Worm (Caenorhabditis elegans) whole organism, L1 larva: ENCODE data around the gene ins-1.

Experiments used
- C04F5.9 ChIP-seq: sonication (generic microtip); optimal IDR thresholded peaks from 2 replicates; lab custom pipeline; 2016; ENCODE audit warnings: missing genetic modification characterization, missing compliant biosample characterization
- C16A3.4 ChIP-seq: fragments of 150-350 bp; optimal IDR thresholded peaks from 2 replicates; lab custom pipeline; 2014; ENCODE audit warnings: missing biosample characterization, missing genetic modification characterization
- F16B12.6 ChIP-seq: fragments of 150-350 bp; optimal IDR thresholded peaks from 2 replicates; lab custom pipeline; 2014; ENCODE audit warnings: missing biosample characterization, missing genetic modification characterization
- aha-1 ChIP-seq: fragments of 150-350 bp; optimal IDR thresholded peaks from 2 replicates; lab custom pipeline; 2014; ENCODE audit warnings: missing biosample characterization, missing genetic modification characterization
- alr-1 ChIP-seq: fragments of 200-800 bp; sonication (Bioruptor generic); optimal IDR thresholded peaks from 2 replicates; lab custom pipeline; 2018; ENCODE audit warnings: borderline replicate concordance, mild to moderate bottlenecking, missing genetic modification characterization, missing compliant biosample characterization
- aly-2 ChIP-seq: fragments of 150-350 bp; optimal IDR thresholded peaks from 2 replicates; lab custom pipeline; 2014; ENCODE audit warnings: missing biosample characterization, missing genetic modification characterization
- ama-1 ChIP-seq: fragments of 150-350 bp; optimal IDR thresholded peaks from 2 replicates; lab custom pipeline; 2014
- blmp-1 ChIP-seq: fragments of 150-350 bp; optimal IDR thresholded peaks from 2 replicates; lab custom pipeline; 2014; ENCODE audit warnings: missing biosample characterization, missing genetic modification characterization
- ces-1 ChIP-seq: fragments of 150-350 bp; optimal IDR thresholded peaks from 2 replicates; lab custom pipeline; 2014; ENCODE audit warnings: missing biosample characterization, missing genetic modification reagents, missing genetic modification characterization
- dpl-1 ChIP-seq, 3 experiments: fragments of 150-350 bp in 2 of 3; sonication (generic microtip) in 1 of 3; optimal IDR thresholded peaks; 2 replicates each; lab custom pipeline; 2014 to 2017; ENCODE audit warnings: missing biosample characterization in 3 of 3, missing genetic modification characterization in 3 of 3, missing genetic modification reagents in 3 of 3
- efl-1 ChIP-seq, 4 experiments: fragments of 150-350 bp; optimal IDR thresholded peaks in 3 of 4; peaks in 1 of 4; 1 replicate in 1 of 4; 2 replicates in 3 of 4; lab custom pipeline; 2014; ENCODE audit warnings: missing biosample characterization in 2 of 4, missing genetic modification characterization in 2 of 4, missing genetic modification reagents in 2 of 4
- egl-13 ChIP-seq: sonication (generic microtip); optimal IDR thresholded peaks from 2 replicates; lab custom pipeline; 2016; ENCODE audit warnings: missing genotype, missing genetic modification reagents, missing genetic modification characterization, missing compliant biosample characterization
- elt-2 ChIP-seq: sonication (generic microtip); optimal IDR thresholded peaks from 2 replicates; lab custom pipeline; 2016; ENCODE audit warnings: missing genetic modification characterization, mild to moderate bottlenecking, inconsistent platforms, missing compliant biosample characterization, missing genetic modification reagents
- elt-3 ChIP-seq, 6 experiments: fragments of 150-350 bp in 1 of 6; sonication (generic microtip); optimal IDR thresholded peaks; 2 replicates each; lab custom pipeline; 2017 to 2018; ENCODE audit warnings: missing biosample characterization in 6 of 6, missing genetic modification characterization in 6 of 6, inconsistent platforms in 1 of 6
- hpl-2 ChIP-seq: fragments of 150-350 bp; optimal IDR thresholded peaks from 2 replicates; lab custom pipeline; 2014; ENCODE audit warnings: missing biosample characterization, missing genetic modification reagents, missing genetic modification characterization
- irx-1 ChIP-seq: sonication (generic microtip); optimal IDR thresholded peaks from 2 replicates; lab custom pipeline; 2016; ENCODE audit warnings: missing genetic modification characterization, missing compliant biosample characterization
- jun-1 ChIP-seq: fragments of 150-350 bp; optimal IDR thresholded peaks from 2 replicates; lab custom pipeline; 2014; ENCODE audit warnings: missing biosample characterization, missing genetic modification reagents, missing genetic modification characterization
- lin-14 ChIP-seq: fragments of 200-800 bp; sonication (Bioruptor generic); optimal IDR thresholded peaks from 2 replicates; lab custom pipeline; 2018; ENCODE audit warnings: mild to moderate bottlenecking, missing genetic modification characterization, moderate library complexity, missing compliant biosample characterization
- lir-3 ChIP-seq: sonication (generic microtip); optimal IDR thresholded peaks from 2 replicates; lab custom pipeline; 2016; ENCODE audit warnings: mild to moderate bottlenecking, missing genetic modification characterization, moderate library complexity, missing compliant biosample characterization; ENCODE audit not compliant: poor library complexity
- mdl-1 ChIP-seq, 2 experiments: fragments of 150-350 bp; optimal IDR thresholded peaks; 2 replicates each; lab custom pipeline; 2014 to 2017; ENCODE audit warnings: missing biosample characterization in 2 of 2, missing genetic modification characterization in 2 of 2, inconsistent platforms in 1 of 2
- nhr-11 ChIP-seq: fragments of 150-350 bp; optimal IDR thresholded peaks from 2 replicates; lab custom pipeline; 2014; ENCODE audit warnings: missing biosample characterization, missing genetic modification characterization
- nhr-12 ChIP-seq: sonication (generic microtip); optimal IDR thresholded peaks from 2 replicates; lab custom pipeline; 2017; ENCODE audit warnings: missing biosample characterization, missing genetic modification characterization
- nhr-20 ChIP-seq: sonication (generic microtip); optimal IDR thresholded peaks from 2 replicates; lab custom pipeline; 2016; ENCODE audit warnings: mild to moderate bottlenecking, missing genetic modification characterization, missing compliant biosample characterization
- nhr-28 ChIP-seq: fragments of 150-350 bp; optimal IDR thresholded peaks from 2 replicates; lab custom pipeline; 2014; ENCODE audit warnings: missing biosample characterization, missing genetic modification characterization
- nhr-71 ChIP-seq: sonication (generic microtip); optimal IDR thresholded peaks from 2 replicates; lab custom pipeline; 2016; ENCODE audit warnings: mild to moderate bottlenecking, missing genetic modification characterization, moderate library complexity, missing compliant biosample characterization
- nhr-85 ChIP-seq: sonication (generic microtip); peaks from one replicate; lab custom pipeline; 2016; ENCODE audit warnings: missing genetic modification characterization, inconsistent platforms, missing compliant biosample characterization
- pag-3 ChIP-seq: sonication (generic microtip); optimal IDR thresholded peaks from 2 replicates; lab custom pipeline; 2017; ENCODE audit warnings: missing genetic modification characterization, mild to moderate bottlenecking, missing compliant biosample characterization, antibody characterized with exemption, borderline replicate concordance; ENCODE audit not compliant: insufficient read depth
- pax-3 ChIP-seq: fragments of 200-800 bp; sonication (Bioruptor generic); optimal IDR thresholded peaks from 2 replicates; lab custom pipeline; 2018; ENCODE audit warnings: mild to moderate bottlenecking, missing genetic modification characterization, moderate library complexity, missing compliant biosample characterization
- pqm-1 ChIP-seq: sonication (generic microtip); optimal IDR thresholded peaks from 3 replicates; lab custom pipeline; 2017; ENCODE audit warnings: missing biosample characterization, missing genetic modification characterization
- swsn-7 ChIP-seq: sonication (generic microtip); optimal IDR thresholded peaks from 2 replicates; lab custom pipeline; 2016; ENCODE audit warnings: missing genetic modification characterization, missing compliant biosample characterization
- tlp-1 ChIP-seq: fragments of 150-350 bp; optimal IDR thresholded peaks from 2 replicates; lab custom pipeline; 2014; ENCODE audit warnings: missing biosample characterization, missing genetic modification characterization
- unc-62 ChIP-seq: fragments of 150-350 bp; optimal IDR thresholded peaks from 2 replicates; lab custom pipeline; 2014; ENCODE audit warnings: missing biosample characterization, missing genetic modification reagents, missing genetic modification characterization
- unc-86 ChIP-seq: sonication (generic microtip); optimal IDR thresholded peaks from 2 replicates; lab custom pipeline; 2016; ENCODE audit warnings: missing genetic modification characterization, missing compliant biosample characterization
- unc-98 ChIP-seq: fragments of 200-800 bp; sonication (Bioruptor generic); IDR thresholded peaks from 2 replicates; pipeline ENCODE4 v1.3.6; 2022; ENCODE audit warnings: missing genetic modification characterization, missing compliant biosample characterization
- ztf-4 ChIP-seq: fragments of 150-350 bp; optimal IDR thresholded peaks from 2 replicates; lab custom pipeline; 2014; ENCODE audit warnings: missing biosample characterization, missing genetic modification characterization

ins-1 gene

ce11 chrIV:10403193-10404058 lies 33.1 kb upstream of the ins-1 start, which contains the start of gene gpa-7 (continued):
- TF ChIP-seq elt-2 (tag; lab: Kevin White, UChicago) (no peak), aly-2 (tag; lab: Kevin White, UChicago) (no peak), mdl-1 (tag; optimal IDR thresholded peaks at IDR 0.05; lab: Kevin White, UChicago) (peak in 1 of 2 experiments; percentile 49), unc-98 (GFP tag; lab: Robert Waterston, UW) (no peak), nhr-28 (tag; lab: Kevin White, UChicago) (no peak), unc-86 (tag; lab: Kevin White, UChicago) (peak; percentile 84), egl-13 (tag; lab: Kevin White, UChicago) (peak; percentile 86), pqm-1 (no peak), C16A3.4 (no peak), ztf-4 (tag; lab: Kevin White, UChicago) (peak; percentile 41), lir-3 (tag; lab: Kevin White, UChicago) (no peak), unc-62 (no peak)

DNA sequence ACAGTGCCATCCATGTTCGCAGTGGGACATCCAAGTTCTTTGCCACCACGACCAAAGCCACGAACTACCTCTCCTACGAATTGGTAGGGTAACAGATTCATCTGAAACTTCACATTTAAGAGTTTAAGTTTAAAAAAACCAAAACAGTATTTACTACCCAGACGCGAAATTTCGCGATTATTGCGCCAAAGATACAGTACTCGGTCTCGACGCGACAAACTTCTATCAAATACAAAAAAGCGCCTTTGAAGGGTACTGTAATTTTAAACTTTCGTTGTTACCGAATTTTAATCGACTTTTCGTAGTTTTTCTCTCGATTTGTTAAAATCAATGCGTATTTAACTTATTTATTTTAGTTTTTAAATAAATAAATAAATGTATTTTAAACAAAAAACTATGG lies 27.1 kb upstream of the ins-1 start, which contains the start of gene rfk-1:
TSS of gene rfk-1 (minus strand) at position 101 of the 400 bp plus-strand sequence.
- TF ChIP-seq F16B12.6 (tag; lab: Kevin White, UChicago) (no peak), C04F5.9 (tag; lab: Kevin White, UChicago) (no peak), nhr-12 (no peak), aha-1 (no peak), egl-13 (tag; lab: Kevin White, UChicago) (no peak), blmp-1 (tag; lab: Kevin White, UChicago) (no peak), alr-1 (tag; lab: Kevin White, UChicago) (no peak), ces-1 (GFP tag; lab: Kevin White, UChicago) (no peak), irx-1 (no peak), elt-3 (tag; optimal IDR thresholded peaks at IDR 0.05; lab: Kevin White, UChicago) (no peak), nhr-20 (tag; lab: Kevin White, UChicago) (no peak), unc-86 (tag; lab: Kevin White, UChicago) (no peak), jun-1 (tag; lab: Kevin White, UChicago) (no peak), ama-1 (lab: Kevin White, UChicago) (no peak), efl-1 (optimal IDR thresholded peaks at IDR 0.05; lab: Kevin White, UChicago) (no peak), efl-1 (GFP tag; optimal IDR thresholded peaks at IDR 0.05 in 1 of 2; lab: Kevin White, UChicago) (no peak), hpl-2 (no peak), tlp-1 (tag; lab: Kevin White, UChicago) (no peak), swsn-7 (tag; lab: Kevin White, UChicago) (no peak), pag-3 (no peak)

DNA sequence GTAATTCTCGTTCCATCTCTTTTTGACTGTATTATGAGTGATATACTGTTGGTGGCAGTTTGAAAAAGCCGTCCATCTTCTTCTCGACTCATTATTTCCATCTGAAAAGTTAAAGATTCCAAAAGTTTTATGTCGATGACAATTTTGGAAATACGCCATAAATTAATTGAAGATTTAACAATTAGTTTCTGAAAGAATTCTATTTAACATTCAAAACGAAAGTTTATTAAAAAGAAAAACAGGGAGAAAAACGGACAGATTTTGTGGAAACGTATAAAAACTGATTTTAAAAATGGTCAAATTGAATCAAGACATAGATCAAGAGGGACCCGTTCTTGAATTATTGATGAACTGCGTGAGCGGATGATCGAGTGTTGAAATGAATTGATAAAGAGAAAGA lies 22.7 kb upstream of the ins-1 start, which contains the start of gene R10H10.7:
TSS of gene R10H10.7 (minus strand) at position 101 of the 400 bp plus-strand sequence.
- TF ChIP-seq pax-3 (tag; lab: Kevin White, UChicago) (no peak), nhr-85 (tag; lab: Kevin White, UChicago) (peak; percentile 17)

ce11 chrIV:10417781-10418180 lies 18.7 kb upstream of the ins-1 start, which contains the start of gene F13B12.6:
F13B12.6 (minus strand) TSS chrIV:10417881.
- TF ChIP-seq lin-14 (GFP tag; lab: Kevin White, UChicago), result no peak
- TF ChIP-seq pax-3 (tag; lab: Kevin White, UChicago), result no peak
- no peak for TF ChIP-seq nhr-71 (tag; lab: Kevin White, UChicago)
- TF ChIP-seq nhr-11, result no peak
- TF ChIP-seq dpl-1 (GFP tag; optimal IDR thresholded peaks at IDR 0.05; lab: Kevin White, UChicago), result no peak
